Worm (Caenorhabditis elegans) whole organism, early embryonic: ENCODE data around the gene pcrg-1.

Source experiments
- B0310.2 ChIP-seq: sonication (generic microtip); optimal IDR thresholded peaks from 2 replicates; lab custom pipeline; 2016; ENCODE audit warnings: mild to moderate bottlenecking, missing genetic modification characterization, missing compliant biosample characterization
- F13C5.2 ChIP-seq: sonication (generic microtip); optimal IDR thresholded peaks from 2 replicates; lab custom pipeline; 2017; ENCODE audit warnings: mild to moderate bottlenecking, missing genetic modification characterization, inconsistent platforms, missing compliant biosample characterization
- aly-1 ChIP-seq: sonication (generic microtip); optimal IDR thresholded peaks from 2 replicates; lab custom pipeline; 2016; ENCODE audit warnings: missing genetic modification characterization, missing compliant biosample characterization
- ama-1 ChIP-seq: fragments of 150-350 bp; optimal IDR thresholded peaks from 2 replicates; lab custom pipeline; 2014
- ceh-13 ChIP-seq: fragments of 200-800 bp; sonication (Bioruptor generic); optimal IDR thresholded peaks from 2 replicates; lab custom pipeline; 2018; ENCODE audit warnings: mild to moderate bottlenecking, missing genetic modification characterization, missing compliant biosample characterization
- ceh-36 ChIP-seq: sonication (generic microtip); optimal IDR thresholded peaks from 2 replicates; lab custom pipeline; 2016; ENCODE audit warnings: missing genetic modification characterization, inconsistent platforms, missing compliant biosample characterization
- ets-7 ChIP-seq: sonication (generic microtip); optimal IDR thresholded peaks from 2 replicates; lab custom pipeline; 2016; ENCODE audit warnings: missing genotype, missing genetic modification characterization, missing compliant biosample characterization
- flt-1 ChIP-seq: fragments of 200-800 bp; sonication (Bioruptor generic); IDR thresholded peaks from 2 replicates; pipeline ENCODE4 v1.3.6; 2022; ENCODE audit warnings: missing genetic modification characterization, missing compliant biosample characterization
- hmbx-1 ChIP-seq: sonication (generic microtip); optimal IDR thresholded peaks from 2 replicates; lab custom pipeline; 2016; ENCODE audit warnings: mild to moderate bottlenecking, missing genetic modification characterization, missing compliant biosample characterization
- hmg-4 ChIP-seq: fragments of 200-800 bp; sonication (Bioruptor generic); optimal IDR thresholded peaks from 2 replicates; lab custom pipeline; 2018; ENCODE audit warnings: mild to moderate bottlenecking, missing genetic modification characterization, missing compliant biosample characterization
- hnd-1 ChIP-seq: sonication (generic microtip); optimal IDR thresholded peaks from 2 replicates; lab custom pipeline; 2016; ENCODE audit warnings: missing genetic modification characterization, missing compliant biosample characterization
- pes-1 ChIP-seq: fragments of 200-800 bp; sonication (Bioruptor generic); IDR thresholded peaks from 2 replicates; pipeline ENCODE4 v1.3.6; 2022; ENCODE audit warnings: missing genetic modification reagents, missing genetic modification characterization, missing compliant biosample characterization
- scrt-1 ChIP-seq: fragments of 200-800 bp; sonication (Bioruptor generic); IDR thresholded peaks from 2 replicates; pipeline ENCODE4 v1.3.6; 2022; ENCODE audit warnings: missing genetic modification characterization, missing compliant biosample characterization
- sea-1 ChIP-seq: fragments of 200-800 bp; sonication (Bioruptor generic); conservative IDR thresholded peaks from 2 replicates; pipeline ENCODE4 v1.3.6; 2022; ENCODE audit warnings: missing genetic modification characterization, missing compliant biosample characterization
- tbx-11 ChIP-seq: fragments of 200-800 bp; sonication (Bioruptor generic); IDR thresholded peaks from 2 replicates; pipeline ENCODE4 v1.3.6; 2022; ENCODE audit warnings: missing genetic modification characterization, missing compliant biosample characterization
- tbx-37 ChIP-seq: fragments of 200-800 bp; sonication (Bioruptor generic); conservative IDR thresholded peaks from 2 replicates; pipeline ENCODE4 v1.3.6; 2022; ENCODE audit warnings: missing genetic modification reagents, missing genetic modification characterization, missing compliant biosample characterization
- tra-4 ChIP-seq: sonication (generic microtip); optimal IDR thresholded peaks from 2 replicates; lab custom pipeline; 2017; ENCODE audit warnings: missing genetic modification characterization, missing compliant biosample characterization

The pcrg-1 gene

DNA sequence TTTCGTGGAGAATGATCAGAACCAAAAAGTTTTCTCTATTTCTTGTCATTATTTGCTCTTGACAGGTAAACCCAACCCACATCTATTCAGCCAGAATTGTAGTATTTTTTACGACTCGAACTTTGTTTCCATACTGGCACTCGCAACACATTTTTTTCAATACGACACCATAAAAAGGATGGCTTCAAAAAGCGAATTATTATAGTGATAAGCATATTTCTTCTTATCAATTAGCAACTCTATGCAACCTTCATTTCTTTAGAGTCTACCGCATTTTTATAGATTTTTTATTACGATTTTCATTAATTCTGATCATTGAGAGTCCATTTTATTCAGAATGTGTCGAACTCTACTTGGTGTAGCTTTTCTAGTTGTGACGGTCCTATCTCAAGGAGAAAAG, 32.2 kb downstream of the pcrg-1 start, which contains the start of gene ctsa-3.1:
Gene ctsa-3.1 (plus strand): TSS at position 337 of the 400 bp plus-strand sequence.
- TF ChIP-seq ceh-13 (GFP tag; lab: Kevin White, UChicago) (no peak), hmg-4 (GFP tag; lab: Kevin White, UChicago) (no peak), hmbx-1 (no peak), B0310.2 (tag; lab: Kevin White, UChicago) (no peak), ets-7 (no peak), tbx-37 (GFP tag; lab: Robert Waterston, UW) (no peak), F13C5.2 (tag; lab: Kevin White, UChicago) (no peak), sea-1 (GFP tag; lab: Robert Waterston, UW) (no peak), pes-1 (GFP tag; lab: Robert Waterston, UW) (no peak), ceh-36 (no peak), tbx-11 (GFP tag; lab: Robert Waterston, UW) (no peak), tra-4 (tag; lab: Kevin White, UChicago) (no peak), aly-1 (tag; lab: Kevin White, UChicago) (no peak), scrt-1 (GFP tag; lab: Robert Waterston, UW) (no peak), flt-1 (GFP tag; lab: Robert Waterston, UW) (no peak), hnd-1 (tag; lab: Kevin White, UChicago) (no peak), ama-1 (lab: Kevin White, UChicago) (no peak)

- no peak for TF ChIP-seq hnd-1 (tag; lab: Kevin White, UChicago)
- no peak for TF ChIP-seq flt-1 (GFP tag; lab: Robert Waterston, UW)
- no peak for TF ChIP-seq B0310.2 (tag; lab: Kevin White, UChicago)
- TF ChIP-seq ceh-36: no peak
- TF ChIP-seq hmg-4 (GFP tag; lab: Kevin White, UChicago): no peak
- TF ChIP-seq F13C5.2 (tag; lab: Kevin White, UChicago): no peak
- TF ChIP-seq tra-4 (tag; lab: Kevin White, UChicago): no peak
- TF ChIP-seq aly-1 (tag; lab: Kevin White, UChicago): no peak
- TF ChIP-seq ama-1 (lab: Kevin White, UChicago): no peak
- no peak for TF ChIP-seq tbx-11 (GFP tag; lab: Robert Waterston, UW)
- no peak for TF ChIP-seq pes-1 (GFP tag; lab: Robert Waterston, UW)
- no peak for TF ChIP-seq ets-7
- no peak for TF ChIP-seq tbx-37 (GFP tag; lab: Robert Waterston, UW)
- TF ChIP-seq ceh-13 (GFP tag; lab: Kevin White, UChicago): no peak
- TF ChIP-seq sea-1 (GFP tag; lab: Robert Waterston, UW): no peak
- TF ChIP-seq scrt-1 (GFP tag; lab: Robert Waterston, UW): no peak
- no peak for TF ChIP-seq hmbx-1
Observed at ce11 chrII:7233274-7233673, 32.9 kb downstream of the pcrg-1 start.

DNA sequence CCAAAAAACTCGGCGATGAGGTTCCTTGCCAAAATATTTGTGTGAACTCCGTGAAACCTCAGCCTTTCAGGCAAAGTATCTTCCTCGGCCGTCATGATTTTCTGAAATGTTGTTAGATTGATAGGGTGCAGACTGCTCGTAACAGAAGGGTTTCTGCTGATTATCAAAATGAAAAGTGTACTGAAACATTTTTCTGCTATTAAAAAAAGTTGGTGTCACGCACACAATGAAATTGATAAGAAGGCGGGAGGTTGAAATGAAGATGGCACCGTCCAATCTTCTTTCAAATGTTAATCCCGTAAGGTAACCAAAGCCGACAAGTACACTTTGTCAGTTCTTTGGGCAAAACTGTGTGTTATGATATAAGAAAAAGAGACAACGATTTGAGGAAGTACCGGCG, 36.6 kb downstream of the pcrg-1 start:
- no peak for TF ChIP-seq aly-1 (tag; lab: Kevin White, UChicago)
- no peak for TF ChIP-seq hnd-1 (tag; lab: Kevin White, UChicago)
- TF ChIP-seq F13C5.2 (tag; lab: Kevin White, UChicago): no peak
- no peak for TF ChIP-seq ceh-13 (GFP tag; lab: Kevin White, UChicago)
- TF ChIP-seq tbx-11 (GFP tag; lab: Robert Waterston, UW): no peak
- TF ChIP-seq sea-1 (GFP tag; lab: Robert Waterston, UW): no peak
- TF ChIP-seq hmg-4 (GFP tag; lab: Kevin White, UChicago): no peak

- no peak for TF ChIP-seq aly-1 (tag; lab: Kevin White, UChicago)
- no peak for TF ChIP-seq scrt-1 (GFP tag; lab: Robert Waterston, UW)
- no peak for TF ChIP-seq ceh-13 (GFP tag; lab: Kevin White, UChicago)
- TF ChIP-seq tbx-11 (GFP tag; lab: Robert Waterston, UW): no peak
- no peak for TF ChIP-seq ceh-36
- no peak for TF ChIP-seq tbx-37 (GFP tag; lab: Robert Waterston, UW)
- TF ChIP-seq hnd-1 (tag; lab: Kevin White, UChicago): no peak
- no peak for TF ChIP-seq sea-1 (GFP tag; lab: Robert Waterston, UW)
- no peak for TF ChIP-seq hmg-4 (GFP tag; lab: Kevin White, UChicago)
- no peak for TF ChIP-seq pes-1 (GFP tag; lab: Robert Waterston, UW)
- no peak for TF ChIP-seq tra-4 (tag; lab: Kevin White, UChicago)
- TF ChIP-seq ama-1 (lab: Kevin White, UChicago): no peak
- no peak for TF ChIP-seq F13C5.2 (tag; lab: Kevin White, UChicago)
- no peak for TF ChIP-seq flt-1 (GFP tag; lab: Robert Waterston, UW)
- TF ChIP-seq ets-7: no peak
Observed at ce11 chrII:7238248-7238647, 37.9 kb downstream of the pcrg-1 start, which contains the start of gene aqp-1. Gene aqp-1, minus strand, starts transcription at chrII:7238349.

- TF ChIP-seq tbx-37 (GFP tag; lab: Robert Waterston, UW): no peak
- TF ChIP-seq aly-1 (tag; lab: Kevin White, UChicago): no peak
Observed at ce11 chrII:7238791-7239190, 38.4 kb downstream of the pcrg-1 start.

DNA sequence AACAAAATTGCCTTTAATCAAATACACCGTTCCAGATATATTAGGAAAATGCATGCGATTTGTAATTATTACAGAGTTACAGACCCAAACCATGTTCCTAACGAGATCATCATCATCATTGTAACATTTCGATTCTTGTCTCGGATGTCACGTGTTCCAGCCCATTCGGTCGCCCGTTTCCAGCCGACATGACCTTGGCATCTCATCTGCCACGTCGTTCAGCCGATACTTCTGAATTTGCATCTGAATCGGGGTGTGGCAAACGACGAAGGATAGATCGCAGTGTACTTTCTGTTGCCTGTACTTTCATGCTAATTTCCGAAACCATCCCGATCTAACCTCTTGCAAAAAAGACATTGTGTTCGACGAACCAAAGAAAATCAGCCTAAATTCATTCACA, 39.4 kb downstream of the pcrg-1 start:
- no peak for TF ChIP-seq sea-1 (GFP tag; lab: Robert Waterston, UW)
- no peak for TF ChIP-seq pes-1 (GFP tag; lab: Robert Waterston, UW)
- no peak for TF ChIP-seq flt-1 (GFP tag; lab: Robert Waterston, UW)
- TF ChIP-seq aly-1 (tag; lab: Kevin White, UChicago): no peak
- no peak for TF ChIP-seq tbx-37 (GFP tag; lab: Robert Waterston, UW)
- TF ChIP-seq hmbx-1: no peak
- no peak for TF ChIP-seq F13C5.2 (tag; lab: Kevin White, UChicago)

DNA sequence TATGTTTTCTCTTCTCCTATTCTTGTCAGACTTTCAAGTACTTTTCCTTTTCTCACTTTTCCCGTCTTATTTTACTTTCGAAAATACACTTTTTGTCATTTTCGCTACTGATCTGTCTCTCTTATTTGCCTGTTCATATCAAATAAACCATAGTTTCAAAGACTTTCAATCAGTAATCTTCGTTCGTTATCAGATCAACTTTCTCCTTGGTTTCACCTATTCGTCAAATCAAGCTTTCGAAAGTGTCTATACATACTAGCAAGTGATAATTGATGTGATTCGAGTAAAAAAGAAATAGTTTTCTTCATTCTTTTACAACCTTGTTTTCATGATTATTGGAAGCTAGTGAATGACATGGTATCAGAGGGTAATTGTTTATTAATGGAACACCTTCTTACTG, 42.4 kb downstream of the pcrg-1 start:
- no peak for TF ChIP-seq sea-1 (GFP tag; lab: Robert Waterston, UW)

- TF ChIP-seq ceh-36: no peak
- no peak for TF ChIP-seq ets-7
- TF ChIP-seq ama-1 (lab: Kevin White, UChicago): no peak
- TF ChIP-seq pes-1 (GFP tag; lab: Robert Waterston, UW): no peak
- TF ChIP-seq B0310.2 (tag; lab: Kevin White, UChicago): no peak
- TF ChIP-seq scrt-1 (GFP tag; lab: Robert Waterston, UW): no peak
- no peak for TF ChIP-seq F13C5.2 (tag; lab: Kevin White, UChicago)
Observed at ce11 chrII:7245576-7245975, 45.2 kb downstream of the pcrg-1 start, which contains the start of gene skpo-3. Gene skpo-3, plus strand, starts transcription at chrII:7245876.
